Worm (Caenorhabditis elegans) whole organism, young adult: ENCODE data around the gene Y39A3CL.4.
A peak's percentile ranks its signal among the peaks of the same experiment; 100 is the strongest.

Experiments
- B0336.3 ChIP-seq: fragments of 200-800 bp; sonication (Bioruptor generic); IDR thresholded peaks from 2 replicates; pipeline ENCODE4 v1.3.6; 2022; ENCODE audit warnings: missing genetic modification characterization, missing compliant biosample characterization
- F23B12.7 ChIP-seq: sonication (generic microtip); optimal IDR thresholded peaks from 2 replicates; lab custom pipeline; 2017; ENCODE audit warnings: missing genetic modification characterization, mild to moderate bottlenecking, missing compliant biosample characterization, antibody characterized with exemption, moderate library complexity; ENCODE audit not compliant: insufficient read depth
- F33H1.4 ChIP-seq: fragments of 200-800 bp; sonication (Bioruptor generic); IDR thresholded peaks from 2 replicates; pipeline ENCODE4 v1.3.6; 2022; ENCODE audit warnings: missing genetic modification reagents, missing genetic modification characterization, missing compliant biosample characterization
- F37B4.10 ChIP-seq: fragments of 200-800 bp; sonication (Bioruptor generic); IDR thresholded peaks from 2 replicates; pipeline ENCODE4 v1.3.6; 2022; ENCODE audit warnings: missing genetic modification characterization, missing compliant biosample characterization
- F57A8.1 ChIP-seq: fragments of 200-800 bp; sonication (Bioruptor generic); optimal IDR thresholded peaks from 2 replicates; lab custom pipeline; 2018; ENCODE audit warnings: mild to moderate bottlenecking, missing genetic modification characterization, moderate library complexity, missing compliant biosample characterization
- T07F8.4 ChIP-seq: sonication (generic microtip); optimal IDR thresholded peaks from 2 replicates; lab custom pipeline; 2016; ENCODE audit warnings: mild to moderate bottlenecking, missing genetic modification characterization, moderate library complexity, missing compliant biosample characterization
- T26A5.8 ChIP-seq: sonication (generic microtip); optimal IDR thresholded peaks from 2 replicates; lab custom pipeline; 2016; ENCODE audit warnings: missing genetic modification characterization, missing compliant biosample characterization
- Y53F4B.3 ChIP-seq: fragments of 200-800 bp; sonication (Bioruptor generic); IDR thresholded peaks from 2 replicates; pipeline ENCODE4 v1.3.6; 2022; ENCODE audit warnings: missing genetic modification reagents, missing genetic modification characterization, missing compliant biosample characterization
- Y79H2A.3 ChIP-seq: fragments of 200-800 bp; sonication (Bioruptor generic); conservative IDR thresholded peaks from 2 replicates; pipeline ENCODE4 v1.3.6; 2022; ENCODE audit warnings: missing genetic modification reagents, missing genetic modification characterization, missing compliant biosample characterization
- ZK185.1 ChIP-seq: sonication (generic microtip); optimal IDR thresholded peaks from 2 replicates; lab custom pipeline; 2016; ENCODE audit warnings: mild to moderate bottlenecking, missing genetic modification characterization, missing compliant biosample characterization; ENCODE audit not compliant: poor library complexity, severe bottlenecking
- aptf-2 ChIP-seq: fragments of 200-800 bp; sonication (Bioruptor generic); conservative IDR thresholded peaks from 2 replicates; pipeline ENCODE4 v1.3.6; 2022; ENCODE audit warnings: missing genetic modification reagents, missing genetic modification characterization, missing compliant biosample characterization
- attf-3 ChIP-seq: fragments of 200-800 bp; sonication (Bioruptor generic); conservative IDR thresholded peaks from 2 replicates; pipeline ENCODE4 v1.3.6; 2022; ENCODE audit warnings: missing genetic modification reagents, missing genetic modification characterization, missing compliant biosample characterization
- attf-5 ChIP-seq: fragments of 200-800 bp; sonication (Bioruptor generic); optimal IDR thresholded peaks from 2 replicates; lab custom pipeline; 2018; ENCODE audit warnings: mild to moderate bottlenecking, missing genetic modification characterization, missing compliant biosample characterization
- cebp-1 ChIP-seq, 2 experiments: fragments of 200-800 bp in 1 of 2; sonication (Bioruptor generic) in 1 of 2; sonication (generic microtip) in 1 of 2; IDR thresholded peaks in 1 of 2; optimal IDR thresholded peaks in 1 of 2; 2 replicates each; pipeline versions ENCODE4 v1.3.6 to Lab custom; 2017 to 2022; ENCODE audit warnings: missing compliant biosample characterization in 2 of 2, missing genetic modification characterization in 2 of 2, mild to moderate bottlenecking in 1 of 2, missing genetic modification reagents in 1 of 2, moderate library complexity in 1 of 2
- chd-7 ChIP-seq: sonication (generic microtip); optimal IDR thresholded peaks from 2 replicates; lab custom pipeline; 2016; ENCODE audit warnings: mild to moderate bottlenecking, missing genetic modification characterization, moderate library complexity, missing compliant biosample characterization
- dox-1 ChIP-seq: fragments of 200-800 bp; sonication (Bioruptor generic); IDR thresholded peaks from 2 replicates; pipeline ENCODE4 v1.3.6; 2022; ENCODE audit warnings: missing genetic modification reagents, missing genetic modification characterization, missing compliant biosample characterization
- dpff-1 ChIP-seq: sonication (generic microtip); optimal IDR thresholded peaks from 2 replicates; lab custom pipeline; 2017; ENCODE audit warnings: mild to moderate bottlenecking, missing genetic modification characterization, missing compliant biosample characterization
- efl-1 ChIP-seq: fragments of 150-350 bp; optimal IDR thresholded peaks from 2 replicates; lab custom pipeline; 2014; ENCODE audit warnings: missing biosample characterization, missing genetic modification reagents, missing genetic modification characterization
- him-1 ChIP-seq: sonication (generic microtip); optimal IDR thresholded peaks from 2 replicates; lab custom pipeline; 2016; ENCODE audit warnings: missing genotype, missing genetic modification reagents, missing genetic modification characterization, missing compliant biosample characterization
- hmg-20 ChIP-seq: fragments of 200-800 bp; sonication (Bioruptor generic); IDR thresholded peaks from 2 replicates; pipeline ENCODE4 v1.3.6; 2022; ENCODE audit warnings: missing genetic modification reagents, missing genetic modification characterization, missing compliant biosample characterization
- lin-26 ChIP-seq: fragments of 200-800 bp; sonication (Bioruptor generic); IDR thresholded peaks from 2 replicates; pipeline ENCODE4 v1.3.6; 2022; ENCODE audit warnings: missing genetic modification reagents, missing genetic modification characterization, missing compliant biosample characterization
- lin-40 ChIP-seq: sonication (generic microtip); optimal IDR thresholded peaks from 2 replicates; lab custom pipeline; 2016; ENCODE audit warnings: missing genetic modification characterization, mild to moderate bottlenecking, missing compliant biosample characterization, missing genotype, missing genetic modification reagents
- lin-54 ChIP-seq: fragments of 200-800 bp; sonication (Bioruptor generic); optimal IDR thresholded peaks from 2 replicates; lab custom pipeline; 2018; ENCODE audit warnings: mild to moderate bottlenecking, missing genetic modification characterization, missing compliant biosample characterization
- lsl-1 ChIP-seq: fragments of 200-800 bp; sonication (Bioruptor generic); optimal IDR thresholded peaks from 2 replicates; lab custom pipeline; 2018; ENCODE audit warnings: mild to moderate bottlenecking, missing genetic modification characterization, moderate library complexity, missing compliant biosample characterization
- lsy-27 ChIP-seq: sonication (generic microtip); optimal IDR thresholded peaks from 2 replicates; lab custom pipeline; 2017; ENCODE audit warnings: missing genetic modification characterization, mild to moderate bottlenecking, missing compliant biosample characterization, antibody characterized with exemption, missing genotype, borderline replicate concordance; ENCODE audit not compliant: insufficient read depth
- madf-3 ChIP-seq: fragments of 200-800 bp; sonication (Bioruptor generic); IDR thresholded peaks from 2 replicates; pipeline ENCODE4 v1.3.6; 2022; ENCODE audit warnings: missing genetic modification reagents, missing genetic modification characterization, missing compliant biosample characterization
- madf-6 ChIP-seq: fragments of 200-800 bp; sonication (Bioruptor generic); IDR thresholded peaks from 2 replicates; pipeline ENCODE4 v1.3.6; 2022; ENCODE audit warnings: missing genetic modification reagents, missing genetic modification characterization, missing compliant biosample characterization
- mcd-1 ChIP-seq: fragments of 200-800 bp; sonication (Bioruptor generic); IDR thresholded peaks from 2 replicates; pipeline ENCODE4 v1.3.6; 2022; ENCODE audit warnings: missing genetic modification reagents, missing genetic modification characterization, missing compliant biosample characterization
- nfya-2 ChIP-seq: fragments of 200-800 bp; sonication (Bioruptor generic); IDR thresholded peaks from 2 replicates; pipeline ENCODE4 v1.3.6; 2022; ENCODE audit warnings: missing genetic modification reagents, missing genetic modification characterization, missing compliant biosample characterization
- nfyb-1 ChIP-seq: fragments of 200-800 bp; sonication (Bioruptor generic); IDR thresholded peaks from 2 replicates; pipeline ENCODE4 v1.3.6; 2022; ENCODE audit warnings: missing genetic modification reagents, missing genetic modification characterization, missing compliant biosample characterization
- pbrm-1 ChIP-seq: fragments of 200-800 bp; sonication (Bioruptor generic); IDR thresholded peaks from 2 replicates; pipeline ENCODE4 v1.3.6; 2022; ENCODE audit warnings: missing genetic modification reagents, missing genetic modification characterization, missing compliant biosample characterization
- rpc-1 ChIP-seq, 2 experiments: fragments of 150-350 bp in 1 of 2; sonication (generic microtip) in 1 of 2; optimal IDR thresholded peaks; 2 replicates each; lab custom pipeline; 2014 to 2018; ENCODE audit warnings: missing biosample characterization in 1 of 2, missing genetic modification characterization in 1 of 2, missing genetic modification reagents in 1 of 2, missing genotype in 1 of 2
- snpc-1.3 ChIP-seq: sonication (generic microtip); optimal IDR thresholded peaks from 2 replicates; lab custom pipeline; 2017; ENCODE audit warnings: missing genetic modification characterization, mild to moderate bottlenecking, missing compliant biosample characterization, antibody characterized with exemption, moderate library complexity, missing genotype, missing genetic modification reagents; ENCODE audit not compliant: insufficient read depth
- snpc-3.4 ChIP-seq: sonication (generic microtip); optimal IDR thresholded peaks from 2 replicates; lab custom pipeline; 2017; ENCODE audit warnings: missing genetic modification characterization, mild to moderate bottlenecking, missing compliant biosample characterization, antibody characterized with exemption, moderate library complexity, missing genotype, missing genetic modification reagents
- somi-1 ChIP-seq: fragments of 200-800 bp; sonication (Bioruptor generic); optimal IDR thresholded peaks from 2 replicates; lab custom pipeline; 2018; ENCODE audit warnings: mild to moderate bottlenecking, missing genetic modification characterization, missing compliant biosample characterization
- tbp1 ChIP-seq: fragments of 200-800 bp; sonication (Bioruptor generic); optimal IDR thresholded peaks from 2 replicates; lab custom pipeline; 2018; ENCODE audit warnings: mild to moderate bottlenecking, missing genetic modification characterization, missing compliant biosample characterization
- zfh-2 ChIP-seq: fragments of 200-800 bp; sonication (Bioruptor generic); conservative IDR thresholded peaks from 2 replicates; pipeline ENCODE4 v1.3.6; 2022; ENCODE audit warnings: missing genetic modification reagents, missing genetic modification characterization, missing compliant biosample characterization
- ztf-18 ChIP-seq: sonication (generic microtip); optimal IDR thresholded peaks from 2 replicates; lab custom pipeline; 2016; ENCODE audit warnings: missing genotype, mild to moderate bottlenecking, missing genetic modification characterization, missing compliant biosample characterization
- ztf-25 ChIP-seq: fragments of 200-800 bp; sonication (Bioruptor generic); IDR thresholded peaks from 2 replicates; pipeline ENCODE4 v1.3.6; 2022; ENCODE audit warnings: missing genetic modification reagents, missing genetic modification characterization, missing compliant biosample characterization
- ztf-26 ChIP-seq: sonication (generic microtip); optimal IDR thresholded peaks from 2 replicates; lab custom pipeline; 2017; ENCODE audit warnings: missing genetic modification characterization, missing compliant biosample characterization
- ztf-3 ChIP-seq: fragments of 200-800 bp; sonication (Bioruptor generic); optimal IDR thresholded peaks from 2 replicates; lab custom pipeline; 2018; ENCODE audit warnings: mild to moderate bottlenecking, missing genetic modification characterization, missing compliant biosample characterization

The Y39A3CL.4 gene

ce11 chrIII:1777969-1778368 is at the start of gene Y39A3CL.4:
Gene Y39A3CL.4, minus strand, starts transcription at chrIII:1778069.
- TF ChIP-seq ztf-18 (tag; lab: Kevin White, UChicago) (no peak), F33H1.4 (no peak), Y53F4B.3 (no peak), Y79H2A.3 (GFP tag; lab: Robert Waterston, UW) (no peak), lsy-27 (tag; lab: Kevin White, UChicago) (no peak), hmg-20 (GFP tag; lab: Robert Waterston, UW) (no peak), chd-7 (tag; lab: Kevin White, UChicago) (no peak), lin-54 (no peak)

DNA sequence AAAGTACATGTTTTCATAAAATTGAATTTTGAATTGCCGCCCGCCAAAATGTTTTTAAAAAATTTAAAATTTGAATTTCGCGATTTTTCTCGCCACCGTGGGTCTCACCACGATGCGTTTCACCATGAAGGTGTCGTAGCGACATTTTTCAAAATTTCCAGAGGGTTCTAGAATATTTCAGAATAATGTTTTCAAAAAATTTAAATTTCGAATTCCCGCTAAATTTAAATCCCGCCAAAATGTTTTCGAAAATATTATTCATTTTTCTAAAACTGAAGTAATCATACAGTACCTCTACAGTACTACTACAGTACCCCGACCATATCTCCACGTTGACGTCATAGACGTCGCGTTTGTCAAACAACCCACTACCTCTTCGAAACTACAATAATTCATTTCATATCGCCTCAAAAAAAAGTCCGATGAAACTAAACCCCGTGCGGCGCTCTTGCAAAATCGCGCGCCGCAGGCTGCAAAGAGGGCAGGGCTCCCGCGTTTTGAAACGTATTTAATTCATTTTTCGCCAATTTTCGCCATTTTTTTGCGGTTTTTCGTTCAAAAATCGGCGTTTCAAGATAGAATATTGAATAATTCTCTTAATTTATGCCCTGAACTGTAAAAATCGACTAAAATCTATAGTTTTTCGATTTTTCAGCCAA is 46.5 kb upstream of the Y39A3CL.4 start, which contains the start of the genes pvf-1 and Y39A3CL.7:
Gene pvf-1, minus strand, starts transcription at position 51 of the 659 bp plus-strand sequence.
Gene Y39A3CL.7, plus strand, starts transcription at position 656 of the 659 bp plus-strand sequence.
- TF ChIP-seq nfyb-1 (GFP tag; lab: Robert Waterston, UW) (0 out of 2 replicates have a peak, but pooled peaks have one; percentile 27), attf-5 (GFP tag; lab: Kevin White, UChicago) (peak; percentile 42), mcd-1 (GFP tag; lab: Robert Waterston, UW) (peak; percentile 55; the same call in 1 of the 2 replicates), B0336.3 (peak; percentile 59; the same call in 1 of the 2 replicates), him-1 (tag; lab: Kevin White, UChicago) (no peak), snpc-1.3 (tag; lab: Kevin White, UChicago) (peak; percentile 66), pbrm-1 (0 out of 2 replicates have a peak, but pooled peaks have one; percentile 50), lin-26 (GFP tag; lab: Robert Waterston, UW) (no peak), lsl-1 (GFP tag; lab: Kevin White, UChicago) (peak; percentile 37), madf-6 (peak; percentile 26; the same call in 1 of the 2 replicates), efl-1 (GFP tag; lab: Kevin White, UChicago) (peak; percentile 25), aptf-2 (GFP tag; lab: Robert Waterston, UW) (0 out of 2 replicates have a peak, but pooled peaks have one; percentile 6), rpc-1 (optimal IDR thresholded peaks at IDR 0.05; lab: Kevin White, UChicago) (peak; percentile 22), rpc-1 (tag; optimal IDR thresholded peaks at IDR 0.05; lab: Kevin White, UChicago) (no peak), cebp-1 (GFP tag; IDR thresholded peaks at IDR 0.05; lab: Robert Waterston, UW) (no peak), cebp-1 (tag; optimal IDR thresholded peaks at IDR 0.05; lab: Kevin White, UChicago) (peak; percentile 63), ztf-18 (tag; lab: Kevin White, UChicago) (peak; percentile 10), ztf-26 (tag; lab: Kevin White, UChicago) (no peak), madf-3 (GFP tag; lab: Robert Waterston, UW) (no peak), attf-3 (GFP tag; lab: Robert Waterston, UW) (peak; percentile 39; the same call in 1 of the 2 replicates), tbp1 (peak; percentile 26), F23B12.7 (tag; lab: Kevin White, UChicago) (peak; percentile 17), lin-40 (tag; lab: Kevin White, UChicago) (peak; percentile 2), dox-1 (GFP tag; lab: Robert Waterston, UW) (peak; percentile 68), ztf-3 (GFP tag; lab: Kevin White, UChicago) (no peak), lin-54 (peak; percentile 48), zfh-2 (GFP tag; lab: Robert Waterston, UW) (peak; percentile 33; the same call in 1 of the 2 replicates)

ce11 chrIII:1819049-1819597 is 41.3 kb upstream of the Y39A3CL.4 start:
- TF ChIP-seq ZK185.1 (tag; lab: Kevin White, UChicago) (no peak), ztf-25 (GFP tag; lab: Robert Waterston, UW) (no peak), somi-1 (GFP tag; lab: Kevin White, UChicago) (peak; percentile 36), dpff-1 (tag; lab: Kevin White, UChicago) (no peak), ztf-3 (GFP tag; lab: Kevin White, UChicago) (no peak), F37B4.10 (GFP tag; lab: Robert Waterston, UW) (no peak), F57A8.1 (no peak), T26A5.8 (tag; lab: Kevin White, UChicago) (no peak), rpc-1 (optimal IDR thresholded peaks at IDR 0.05; lab: Kevin White, UChicago) (no peak), rpc-1 (tag; optimal IDR thresholded peaks at IDR 0.05; lab: Kevin White, UChicago) (no peak), cebp-1 (GFP tag; IDR thresholded peaks at IDR 0.05; lab: Robert Waterston, UW) (peak; percentile 82), cebp-1 (tag; optimal IDR thresholded peaks at IDR 0.05; lab: Kevin White, UChicago) (peak; percentile 95), snpc-3.4 (tag; lab: Kevin White, UChicago) (no peak), nfya-2 (GFP tag; lab: Robert Waterston, UW) (no peak), T07F8.4 (tag; lab: Kevin White, UChicago) (no peak)
